Fruit fly (Drosophila melanogaster): ENCODE data around the gene CG11029.

CG11029 gene

DNA sequence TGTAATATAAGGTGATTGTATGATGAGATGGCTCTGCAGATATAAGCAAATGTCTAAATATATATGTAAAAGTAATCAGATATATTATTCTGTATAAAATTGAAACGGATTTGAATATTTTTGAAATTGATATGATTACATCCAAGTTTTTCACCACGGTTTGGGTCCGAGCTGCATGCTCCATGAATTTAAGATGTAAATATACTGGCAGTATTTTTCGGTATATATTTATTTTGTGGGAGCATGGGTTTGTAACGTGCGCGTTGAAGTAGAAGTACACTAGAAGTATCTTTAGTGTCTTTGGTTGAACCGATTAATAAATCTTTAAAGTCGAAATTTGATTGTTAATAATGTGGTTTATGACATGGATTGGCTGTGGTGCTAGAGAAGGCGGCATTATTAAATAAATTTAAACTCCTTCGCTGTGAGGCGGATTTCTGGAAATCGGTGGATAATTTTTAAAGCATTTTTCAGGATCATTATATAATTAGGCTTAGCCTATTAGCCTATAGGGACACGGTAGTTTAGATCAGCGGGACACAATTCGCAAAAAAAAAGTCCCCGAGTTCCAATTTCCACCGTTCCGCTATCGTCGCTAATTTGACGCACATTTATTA lies 22.0 kb upstream of the CG11029 start (continued):
- TF ChIP-seq CG7271 (tag; optimal IDR thresholded peaks at IDR 0.05) (no peak), wor (GFP tag; IDR thresholded peaks at IDR 0.05) (no peak), cg (GFP tag; optimal IDR thresholded peaks at IDR 0.05) (no peak), Gug (GFP tag; IDR thresholded peaks at IDR 0.05) (no peak), yki (optimal IDR thresholded peaks at IDR 0.05) (no peak), CG17186 (GFP tag; optimal IDR thresholded peaks at IDR 0.05) (peak; percentile 4), CG17612 (GFP tag; IDR thresholded peaks at IDR 0.05) (no peak), CG15514 (GFP tag; optimal IDR thresholded peaks at IDR 0.05) (peak; percentile 55), CG12104 (GFP tag; optimal IDR thresholded peaks at IDR 0.05) (no peak), hb (GFP tag; IDR thresholded peaks at IDR 0.05; ENCODE audit: partially characterized antibody) (no peak), pita (GFP tag; optimal IDR thresholded peaks at IDR 0.05) (peak; percentile 84), Adf1 (GFP tag; IDR thresholded peaks at IDR 0.05) (no peak), CG14710 (tag; optimal IDR thresholded peaks at IDR 0.05) (no peak), CG10147 (GFP tag; optimal IDR thresholded peaks at IDR 0.05) (peak; percentile 18), tna (GFP tag; IDR thresholded peaks at IDR 0.05; ENCODE audit: partially characterized antibody) (no peak), CG32532 (GFP tag; IDR thresholded peaks at IDR 0.05) (peak; percentile 5; the same call in 1 of the 2 replicates), pzg (GFP tag; optimal IDR thresholded peaks at IDR 0.05) (peak; percentile 57), prd (optimal IDR thresholded peaks at IDR 0.05) (no peak), prd (GFP tag; IDR thresholded peaks at IDR 0.05) (peak; percentile 9; the same call in 1 of the 3 replicates), shn (GFP tag; optimal IDR thresholded peaks at IDR 0.05) (no peak), twi (tag; optimal IDR thresholded peaks at IDR 0.05) (no peak), hth (optimal IDR thresholded peaks at IDR 0.05) (no peak), bsh (GFP tag; optimal IDR thresholded peaks at IDR 0.05) (no peak), Vsx1 (GFP tag; optimal IDR thresholded peaks at IDR 0.05) (peak; percentile 10), CG4820 (GFP tag; optimal IDR thresholded peaks at IDR 0.05) (peak; percentile 4), Pdp1 (GFP tag; optimal IDR thresholded peaks at IDR 0.05) (peak in 1 of 2 experiments; percentile 52), fd102C (GFP tag; optimal IDR thresholded peaks at IDR 0.05) (no peak), sna (GFP tag; IDR thresholded peaks at IDR 0.05; ENCODE audit: partially characterized antibody) (no peak), vvl (GFP tag; IDR thresholded peaks at IDR 0.05) (peak; percentile 19; the same call in 1 of the 2 replicates), zf30C (GFP tag; optimal IDR thresholded peaks at IDR 0.05) (peak; percentile 41), Meics (GFP tag; optimal IDR thresholded peaks at IDR 0.05) (no peak), CG15696 (tag; optimal IDR thresholded peaks at IDR 0.05) (no peak), CG5953 (GFP tag; IDR thresholded peaks at IDR 0.05) (no peak), aop (GFP tag; IDR thresholded peaks at IDR 0.05) (no peak), CG2116 (GFP tag; optimal IDR thresholded peaks at IDR 0.05) (no peak), CG2199 (GFP tag; IDR thresholded peaks at IDR 0.05) (peak; percentile 59; the same call in 1 of the 3 replicates), chinmo (GFP tag; IDR thresholded peaks at IDR 0.05; ENCODE audit: partially characterized antibody) (no peak), dpn (GFP tag; optimal IDR thresholded peaks at IDR 0.05) (no peak), Rfx (GFP tag; IDR thresholded peaks at IDR 0.05) (0 out of 2 replicates have a peak, but pooled peaks have one; percentile 4), YL-1 (GFP tag; optimal IDR thresholded peaks at IDR 0.05) (no peak), CG18476 (GFP tag; optimal IDR thresholded peaks at IDR 0.05) (no peak), Dad (GFP tag; optimal IDR thresholded peaks at IDR 0.05) (no peak), tin (GFP tag; optimal IDR thresholded peaks at IDR 0.05) (no peak), NC2β (GFP tag; optimal IDR thresholded peaks at IDR 0.05) (no peak), nau (GFP tag; optimal IDR thresholded peaks at IDR 0.05) (no peak), hbn (GFP tag; IDR thresholded peaks at IDR 0.05; ENCODE audit: partially characterized antibody) (no peak), gsb-n (tag; optimal IDR thresholded peaks at IDR 0.05) (no peak), CG16779 (GFP tag; IDR thresholded peaks at IDR 0.05) (no peak), CG13894 (tag; optimal IDR thresholded peaks at IDR 0.05) (no peak), gfzf (GFP tag; optimal IDR thresholded peaks at IDR 0.05) (peak; percentile 61)

Data from whole organism, embryonic.